Fruit fly (Drosophila melanogaster) whole organism, embryonic: ENCODE data around the gene Sgsf.

Experiments used
- Awh ChIP-seq: fragments of 200-800 bp; sonication (Bioruptor generic); IDR thresholded peaks from 2 replicates; pipeline ENCODE4, ENCODE4 v1.3.6; 2022; ENCODE audit warnings: missing biosample characterization, missing genetic modification characterization
- Bgb ChIP-seq: fragments of 200-800 bp; sonication (Bioruptor generic); IDR thresholded peaks from 2 replicates; pipeline ENCODE4 v1.3.6; 2022; ENCODE audit warnings: missing biosample characterization, missing genetic modification characterization; ENCODE audit not compliant: partially characterized antibody
- CG10565 ChIP-seq: fragments of 200-800 bp; sonication (Bioruptor generic); optimal IDR thresholded peaks from 3 replicates; lab custom pipeline; 2016; ENCODE audit warnings: missing biosample characterization, mild to moderate bottlenecking, missing genetic modification characterization
- CG10654 ChIP-seq: fragments of 200-800 bp; sonication (Bioruptor generic); optimal IDR thresholded peaks from 2 replicates; lab custom pipeline; 2016; ENCODE audit warnings: missing biosample characterization, missing genetic modification characterization
- CG11247 ChIP-seq: fragments of 200-800 bp; sonication (Bioruptor generic); IDR thresholded peaks from 2 replicates; pipeline ENCODE4 v1.3.6; 2022; ENCODE audit warnings: missing biosample characterization, missing genetic modification characterization
- CG12104 ChIP-seq: fragments of 200-800 bp; sonication (Bioruptor generic); optimal IDR thresholded peaks from 3 replicates; lab custom pipeline; 2016; ENCODE audit warnings: missing biosample characterization, missing genetic modification characterization
- CG12155 ChIP-seq: fragments of 200-800 bp; sonication (Bioruptor generic); optimal IDR thresholded peaks from 3 replicates; lab custom pipeline; 2016; ENCODE audit warnings: missing biosample characterization, missing genetic modification characterization
- CG12391 ChIP-seq: fragments of 200-800 bp; sonication (Bioruptor generic); optimal IDR thresholded peaks from 3 replicates; lab custom pipeline; 2018; ENCODE audit warnings: missing biosample characterization, mild to moderate bottlenecking, missing genetic modification characterization, moderate library complexity
- CG13287 ChIP-seq: fragments of 200-800 bp; sonication (Bioruptor generic); IDR thresholded peaks from 2 replicates; pipeline ENCODE4 v1.3.6; 2022; ENCODE audit warnings: missing biosample characterization, missing genetic modification characterization; ENCODE audit not compliant: partially characterized antibody
- CG13624 ChIP-seq: fragments of 200-800 bp; sonication (Bioruptor generic); optimal IDR thresholded peaks from 2 replicates; lab custom pipeline; 2016; ENCODE audit warnings: missing biosample characterization, missing genetic modification characterization
- CG14050 ChIP-seq: fragments of 200-800 bp; sonication (Bioruptor generic); IDR thresholded peaks from 3 replicates; pipeline ENCODE4 v1.3.6; 2022; ENCODE audit warnings: missing biosample characterization, missing genetic modification characterization
- CG15479 ChIP-seq: fragments of 200-800 bp; sonication (Bioruptor generic); optimal IDR thresholded peaks from 3 replicates; lab custom pipeline; 2019; ENCODE audit warnings: missing biosample characterization, mild to moderate bottlenecking, missing genetic modification characterization, moderate library complexity
- CG1602 ChIP-seq: fragments of 200-800 bp; sonication (Bioruptor generic); optimal IDR thresholded peaks from 3 replicates; lab custom pipeline; 2016; ENCODE audit warnings: missing biosample characterization, missing genetic modification characterization
- CG16813 ChIP-seq: fragments of 200-800 bp; sonication (Bioruptor generic); IDR thresholded peaks from 3 replicates; pipeline ENCODE4 v1.3.6; 2022; ENCODE audit warnings: missing biosample characterization, missing genetic modification characterization; ENCODE audit not compliant: partially characterized antibody
- CG2116 ChIP-seq: fragments of 200-800 bp; sonication (Bioruptor generic); optimal IDR thresholded peaks from 3 replicates; lab custom pipeline; 2018; ENCODE audit warnings: missing biosample characterization, mild to moderate bottlenecking, missing genetic modification characterization
- CG30431 ChIP-seq: fragments of 200-800 bp; sonication (Bioruptor generic); optimal IDR thresholded peaks from 2 replicates; lab custom pipeline; 2017; ENCODE audit warnings: missing biosample characterization, missing genetic modification characterization
- CG32532 ChIP-seq: fragments of 200-800 bp; sonication (Bioruptor generic); IDR thresholded peaks from 2 replicates; pipeline ENCODE4 v1.3.6; 2022; ENCODE audit warnings: missing biosample characterization, missing genetic modification characterization
- CG4854 ChIP-seq: fragments of 200-800 bp; sonication (Bioruptor generic); optimal IDR thresholded peaks from 2 replicates; lab custom pipeline; 2016; ENCODE audit warnings: missing biosample characterization, missing genetic modification characterization, inconsistent platforms
- CG6175 ChIP-seq: fragments of 200-800 bp; sonication (Bioruptor generic); IDR thresholded peaks from 3 replicates; pipeline ENCODE4 v1.3.6; 2022; ENCODE audit warnings: missing biosample characterization, missing genetic modification characterization
- CG8281 ChIP-seq: fragments of 200-800 bp; sonication (Bioruptor generic); optimal IDR thresholded peaks from 2 replicates; lab custom pipeline; 2018; ENCODE audit warnings: missing biosample characterization, mild to moderate bottlenecking, missing genetic modification characterization, moderate library complexity
- CTCF ChIP-seq: fragments of 200-800 bp; sonication (Bioruptor generic); optimal IDR thresholded peaks from 2 replicates; lab custom pipeline; 2017; ENCODE audit warnings: missing biosample characterization, mild to moderate bottlenecking, missing genetic modification characterization, moderate library complexity
- Dip3 ChIP-seq: fragments of 200-800 bp; sonication (Bioruptor generic); optimal IDR thresholded peaks from 3 replicates; lab custom pipeline; 2016; ENCODE audit warnings: missing biosample characterization, missing genetic modification characterization
- Dll ChIP-seq: fragments of 200-800 bp; sonication (Bioruptor generic); IDR thresholded peaks from 4 replicates; pipeline ENCODE4 v1.3.6; 2022; ENCODE audit warnings: missing biosample characterization, missing genetic modification characterization; ENCODE audit not compliant: partially characterized antibody
- Drgx ChIP-seq: fragments of 200-800 bp; sonication (Bioruptor generic); IDR thresholded peaks from 2 replicates; pipeline ENCODE4 v1.3.6; 2022; ENCODE audit warnings: missing biosample characterization, missing genetic modification characterization
- Gug ChIP-seq: fragments of 200-800 bp; sonication (Bioruptor generic); IDR thresholded peaks from 4 replicates; pipeline ENCODE4 v1.3.6; 2022; ENCODE audit warnings: missing biosample characterization, missing genetic modification characterization
- Lim3 ChIP-seq: fragments of 200-800 bp; sonication (Bioruptor generic); IDR thresholded peaks from 2 replicates; pipeline ENCODE4 v1.3.6; 2022; ENCODE audit warnings: missing biosample characterization, missing genetic modification characterization
- Meics ChIP-seq: fragments of 200-800 bp; sonication (Bioruptor generic); optimal IDR thresholded peaks from 2 replicates; lab custom pipeline; 2017; ENCODE audit warnings: missing biosample characterization, mild to moderate bottlenecking, missing genetic modification characterization
- NFAT ChIP-seq: fragments of 200-800 bp; sonication (Bioruptor generic); IDR thresholded peaks from 2 replicates; pipeline ENCODE4 v1.3.6; 2022; ENCODE audit warnings: missing biosample characterization, missing genetic modification characterization
- NfI ChIP-seq: fragments of 200-800 bp; sonication (Bioruptor generic); optimal IDR thresholded peaks from 3 replicates; lab custom pipeline; 2018; ENCODE audit warnings: missing biosample characterization, mild to moderate bottlenecking, missing genetic modification characterization, moderate library complexity
- Xrp1 ChIP-seq: fragments of 200-800 bp; sonication (Bioruptor generic); IDR thresholded peaks from 2 replicates; pipeline ENCODE4 v1.3.6; 2022; ENCODE audit warnings: missing biosample characterization, missing genetic modification characterization
- abd-A ChIP-seq: fragments of 200-800 bp; sonication (Bioruptor generic); optimal IDR thresholded peaks from 3 replicates; lab custom pipeline; 2019; ENCODE audit warnings: missing biosample characterization, mild to moderate bottlenecking, missing genetic modification characterization, moderate library complexity
- amos ChIP-seq: fragments of 200-800 bp; sonication (Bioruptor generic); IDR thresholded peaks from 2 replicates; pipeline ENCODE4 v1.3.6; 2022; ENCODE audit warnings: missing biosample characterization, missing genetic modification characterization; ENCODE audit not compliant: partially characterized antibody
- bcd ChIP-seq: fragments of 200-800 bp; sonication (Bioruptor generic); optimal IDR thresholded peaks from 2 replicates; lab custom pipeline; 2017; ENCODE audit warnings: missing biosample characterization, mild to moderate bottlenecking, missing genetic modification characterization
- gcm ChIP-seq: fragments of 200-800 bp; sonication (Bioruptor generic); optimal IDR thresholded peaks from 2 replicates; lab custom pipeline; 2019; ENCODE audit warnings: missing biosample characterization, mild to moderate bottlenecking, missing genetic modification characterization, moderate library complexity
- her ChIP-seq: fragments of 200-800 bp; sonication (Bioruptor generic); optimal IDR thresholded peaks from 2 replicates; lab custom pipeline; 2016; ENCODE audit warnings: missing biosample characterization, missing genetic modification characterization
- kah ChIP-seq: fragments of 200-800 bp; sonication (Bioruptor generic); optimal IDR thresholded peaks from 2 replicates; lab custom pipeline; 2018; ENCODE audit warnings: missing biosample characterization, mild to moderate bottlenecking, missing genetic modification characterization
- knrl ChIP-seq: fragments of 200-800 bp; sonication (Bioruptor generic); IDR thresholded peaks from 3 replicates; pipeline ENCODE4 v1.3.6; 2022; ENCODE audit warnings: missing biosample characterization, missing genetic modification characterization; ENCODE audit not compliant: partially characterized antibody
- lmd ChIP-seq: fragments of 200-800 bp; sonication (Bioruptor generic); IDR thresholded peaks from 2 replicates; pipeline ENCODE4 v1.3.6; 2022; ENCODE audit warnings: missing biosample characterization, missing genetic modification characterization
- peb ChIP-seq: fragments of 200-800 bp; sonication (Bioruptor generic); IDR thresholded peaks from 2 replicates; pipeline ENCODE4 v1.3.6; 2022; ENCODE audit warnings: missing biosample characterization, missing genetic modification characterization
- repo ChIP-seq: fragments of 200-800 bp; sonication (Bioruptor generic); optimal IDR thresholded peaks from 2 replicates; lab custom pipeline; 2016; ENCODE audit warnings: missing biosample characterization, missing genetic modification characterization
- stwl ChIP-seq: fragments of 200-800 bp; sonication (Bioruptor generic); optimal IDR thresholded peaks from 3 replicates; lab custom pipeline; 2018; ENCODE audit warnings: missing biosample characterization, mild to moderate bottlenecking, missing genetic modification characterization, moderate library complexity
- vvl ChIP-seq: fragments of 200-800 bp; sonication (Bioruptor generic); IDR thresholded peaks from 2 replicates; pipeline ENCODE4 v1.3.6; 2022; ENCODE audit warnings: missing biosample characterization, missing genetic modification characterization
- zf30C ChIP-seq: fragments of 200-800 bp; sonication (Bioruptor generic); optimal IDR thresholded peaks from 3 replicates; lab custom pipeline; 2018; ENCODE audit warnings: missing biosample characterization, mild to moderate bottlenecking, missing genetic modification characterization

Sgsf gene

dm6 chr3R:12383784-12384183 is 42.3 kb downstream of the Sgsf start:
- TF ChIP-seq CG1602 (GFP tag; lab: Kevin White, UChicago) (no peak), her (GFP tag; lab: Kevin White, UChicago) (no peak), Gug (GFP tag; lab: Robert Waterston, UW) (no peak), knrl (peak; percentile 27; the same call in 1 of the 3 replicates), vvl (GFP tag; lab: Robert Waterston, UW) (no peak), Dll (GFP tag; lab: Robert Waterston, UW) (no peak), CG10654 (no peak), stwl (tag; lab: Kevin White, UChicago) (peak; percentile 39), CG30431 (GFP tag; lab: Kevin White, UChicago) (no peak), Xrp1 (GFP tag; lab: Robert Waterston, UW) (no peak), Bgb (GFP tag; lab: Robert Waterston, UW) (peak; percentile 20; the same call in 1 of the 2 replicates), CG14050 (GFP tag; lab: Robert Waterston, UW) (no peak), Meics (GFP tag; lab: Kevin White, UChicago) (no peak), repo (no peak), CG4854 (no peak), CG13624 (no peak), CG13287 (GFP tag; lab: Robert Waterston, UW) (peak; percentile 21; the same call in 1 of the 2 replicates), bcd (no peak), CG16813 (GFP tag; lab: Robert Waterston, UW) (peak; percentile 31; the same call in 1 of the 3 replicates), lmd (no peak), gcm (no peak), zf30C (GFP tag; lab: Kevin White, UChicago) (no peak), kah (no peak), CTCF (GFP tag; lab: Kevin White, UChicago) (peak; percentile 71), CG12155 (GFP tag; lab: Kevin White, UChicago) (no peak), CG32532 (GFP tag; lab: Robert Waterston, UW) (no peak), CG15479 (GFP tag; lab: Kevin White, UChicago) (no peak), Awh (GFP tag; lab: Robert Waterston, UW) (no peak), peb (GFP tag; lab: Robert Waterston, UW) (no peak), CG12391 (tag; lab: Kevin White, UChicago) (no peak), NFAT (no peak), NfI (GFP tag; lab: Kevin White, UChicago) (no peak), amos (peak; percentile 60), Lim3 (GFP tag; lab: Robert Waterston, UW) (no peak), CG12104 (no peak)

- no peak for TF ChIP-seq abd-A (tag; lab: Kevin White, UChicago)
- peak; percentile 75; the same call in 1 of the 3 replicates for TF ChIP-seq CG6175 (GFP tag; lab: Robert Waterston, UW)
- TF ChIP-seq CG10565 (GFP tag; lab: Kevin White, UChicago): no peak
- no peak for TF ChIP-seq CG2116 (GFP tag; lab: Kevin White, UChicago)
- no peak for TF ChIP-seq bcd
- no peak for TF ChIP-seq Dip3 (GFP tag; lab: Kevin White, UChicago)
- no peak for TF ChIP-seq CG8281
- 0 out of 2 replicates have a peak, but pooled peaks have one; percentile 24 for TF ChIP-seq Drgx (GFP tag; lab: Robert Waterston, UW)
- TF ChIP-seq CG11247: no peak
Measured at dm6 chr3R:12384274-12384673, 42.8 kb downstream of the Sgsf start.
